Worm (Caenorhabditis elegans): ENCODE measurements around the gene Y39F10C.1.

ce11 chrII:689749-690148, 14.3 kb downstream of the Y39F10C.1 start, which contains the start of gene T02H6.4:
- TF ChIP-seq npax-4 (tag; optimal IDR thresholded peaks at IDR 0.05) (no peak), tbx-2 (tag; optimal IDR thresholded peaks at IDR 0.05) (no peak), elt-2 (tag; optimal IDR thresholded peaks at IDR 0.05) (no peak), hlh-30 (tag; optimal IDR thresholded peaks at IDR 0.05; ENCODE audit: insufficient read depth) (no peak), fkh-6 (tag; optimal IDR thresholded peaks at IDR 0.05) (no peak), nfya-1 (tag; optimal IDR thresholded peaks at IDR 0.05) (no peak), nhr-11 (tag; optimal IDR thresholded peaks at IDR 0.05) (no peak), ceh-2 (tag; optimal IDR thresholded peaks at IDR 0.05) (no peak), ref-2 (tag; optimal IDR thresholded peaks at IDR 0.05) (no peak), dve-1 (tag; optimal IDR thresholded peaks at IDR 0.05) (no peak)

Data from whole organism, late embryonic.